Fruit fly (Drosophila melanogaster): Measurements from ENCODE around the gene Rala.

Rala gene

DNA sequence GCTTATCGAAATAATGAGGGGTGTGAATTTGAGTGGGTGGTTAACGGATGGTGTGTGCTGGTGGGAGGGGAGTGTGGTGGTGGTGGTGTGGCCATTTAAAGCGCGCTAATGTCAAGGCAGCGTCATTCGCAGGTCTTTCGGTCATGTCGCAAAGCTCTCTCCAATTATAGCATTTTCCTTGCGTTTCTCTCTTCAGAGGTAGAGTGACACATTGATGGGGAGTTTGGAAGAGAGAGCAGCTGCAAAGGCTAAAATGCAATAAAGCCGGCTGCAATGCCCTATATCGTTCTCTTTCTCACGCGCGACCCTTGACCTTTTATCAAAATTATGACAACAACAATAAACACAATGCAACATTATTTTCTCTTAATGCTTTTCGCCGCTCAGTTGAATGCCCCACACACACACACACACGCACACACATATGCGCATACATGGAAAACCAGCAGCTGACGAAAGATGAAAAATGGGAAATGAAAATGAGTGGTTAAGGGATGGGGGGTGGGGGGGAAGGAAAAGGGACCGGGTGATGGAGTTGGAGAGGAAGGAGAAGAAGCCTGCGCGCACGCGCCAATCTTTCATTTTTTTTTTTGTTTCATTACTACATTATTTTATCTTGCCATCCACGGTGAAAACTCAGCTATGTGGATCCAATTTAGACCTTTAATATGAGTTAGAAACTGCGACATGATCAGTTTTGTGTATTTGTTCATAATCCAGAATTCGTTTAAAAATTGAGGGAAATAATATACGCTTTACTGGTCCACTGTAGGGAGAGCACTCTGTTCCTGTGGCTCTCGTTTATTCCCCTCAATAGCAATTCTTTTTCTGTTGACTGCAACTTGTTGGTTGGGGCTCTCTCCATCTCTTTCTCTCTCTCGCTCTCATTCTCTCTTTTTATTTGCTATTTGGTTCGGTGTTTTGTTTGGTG lies 27.5 kb downstream of the Rala start (continued):
- TF ChIP-seq sd (tag; optimal IDR thresholded peaks at IDR 0.05) (peak; percentile 37), CG9932 (GFP tag; IDR thresholded peaks at IDR 0.05) (peak; percentile 59), ttk (GFP tag; IDR thresholded peaks at IDR 0.05) (peak; percentile 79), CG9215 (GFP tag; IDR thresholded peaks at IDR 0.05) (peak; percentile 63), CG11247 (GFP tag; IDR thresholded peaks at IDR 0.05) (peak; percentile 71), CG1529 (GFP tag; optimal IDR thresholded peaks at IDR 0.05) (peak; percentile 75), CG12744 (GFP tag; optimal IDR thresholded peaks at IDR 0.05) (no peak), luna (GFP tag; optimal IDR thresholded peaks at IDR 0.05) (no peak), corto (GFP tag; optimal IDR thresholded peaks at IDR 0.05) (peak; percentile 39), dan (GFP tag; IDR thresholded peaks at IDR 0.05) (peak; percentile 60; the same call in 1 of the 2 replicates), Lhr (GFP tag; optimal IDR thresholded peaks at IDR 0.05) (peak; percentile 43), lmd (GFP tag; IDR thresholded peaks at IDR 0.05) (peak; percentile 79), sens (GFP tag) (peak; percentile 98), Atf6 (GFP tag; IDR thresholded peaks at IDR 0.05) (peak; percentile 53; the same call in 1 of the 2 replicates), ems (GFP tag; optimal IDR thresholded peaks at IDR 0.05) (peak; percentile 1), CG4820 (GFP tag; optimal IDR thresholded peaks at IDR 0.05) (peak; percentile 61), CG2712 (tag; optimal IDR thresholded peaks at IDR 0.05) (peak; percentile 86), gsb (GFP tag; IDR thresholded peaks at IDR 0.05) (0 out of 2 replicates have a peak, but pooled peaks have one; percentile 47), wor (GFP tag; IDR thresholded peaks at IDR 0.05) (peak; percentile 62), Awh (GFP tag; IDR thresholded peaks at IDR 0.05) (peak; percentile 61), chm (GFP tag; IDR thresholded peaks at IDR 0.05) (peak; percentile 78), CG2875 (GFP tag; optimal IDR thresholded peaks at IDR 0.05) (peak; percentile 64), kah (GFP tag; optimal IDR thresholded peaks at IDR 0.05) (peak; percentile 81), slbo (GFP tag; IDR thresholded peaks at IDR 0.05) (peak; percentile 77), H2.0 (GFP tag; IDR thresholded peaks at IDR 0.05) (peak; percentile 77), gfzf (GFP tag; optimal IDR thresholded peaks at IDR 0.05) (no peak), CG17359 (tag; optimal IDR thresholded peaks at IDR 0.05) (peak; percentile 81), ssp (GFP tag; IDR thresholded peaks at IDR 0.05) (peak; percentile 42), H15 (GFP tag; IDR thresholded peaks at IDR 0.05) (peak; percentile 64; the same call in 2 of the 3 replicates), CG9817 (tag; optimal IDR thresholded peaks at IDR 0.05) (peak; percentile 68), klu (GFP tag; IDR thresholded peaks at IDR 0.05) (no peak), seq (GFP tag; IDR thresholded peaks at IDR 0.05) (peak; percentile 79), amos (GFP tag; IDR thresholded peaks at IDR 0.05; ENCODE audit: partially characterized antibody) (no peak), pan (optimal IDR thresholded peaks at IDR 0.05) (no peak), pan (GFP tag; optimal IDR thresholded peaks at IDR 0.05 in 1 of 2, IDR thresholded peaks at IDR 0.05 in 1 of 2) (peak in 1 of 2 experiments; percentile 87), CG10565 (GFP tag; optimal IDR thresholded peaks at IDR 0.05) (no peak), CG8089 (GFP tag; optimal IDR thresholded peaks at IDR 0.05) (peak; percentile 61), croc (GFP tag; conservative IDR thresholded peaks at IDR 0.05) (peak; percentile 66), Dbx (GFP tag; IDR thresholded peaks at IDR 0.05) (peak; percentile 62; the same call in 2 of the 3 replicates), vvl (GFP tag; IDR thresholded peaks at IDR 0.05) (peak; percentile 91), eyg (GFP tag; optimal IDR thresholded peaks at IDR 0.05) (peak; percentile 62), CG15601 (tag; optimal IDR thresholded peaks at IDR 0.05) (peak; percentile 63), NC2β (GFP tag; optimal IDR thresholded peaks at IDR 0.05) (peak; percentile 76), sc (optimal IDR thresholded peaks at IDR 0.05) (no peak), sc (GFP tag; optimal IDR thresholded peaks at IDR 0.05) (peak; percentile 55), Max (GFP tag; optimal IDR thresholded peaks at IDR 0.05) (peak; percentile 33), CG17612 (GFP tag; IDR thresholded peaks at IDR 0.05) (no peak), Poxn (GFP tag; IDR thresholded peaks at IDR 0.05) (no peak), CG8359 (GFP tag; optimal IDR thresholded peaks at IDR 0.05; ENCODE audit: borderline replicate concordance) (peak; percentile 31), CG34224 (GFP tag; IDR thresholded peaks at IDR 0.05; ENCODE audit: partially characterized antibody) (no peak)
